Fruit fly (Drosophila melanogaster) whole organism, embryonic: ENCODE results near the gene red.
A peak's percentile ranks its signal among the peaks of the same experiment; 100 is the strongest.

Experiments used
- Bdp1 ChIP-seq: fragments of 200-800 bp; sonication (Bioruptor generic); optimal IDR thresholded peaks from 3 replicates; lab custom pipeline; 2016; ENCODE audit warnings: missing biosample characterization, missing genetic modification characterization
- CG10565 ChIP-seq: fragments of 200-800 bp; sonication (Bioruptor generic); optimal IDR thresholded peaks from 3 replicates; lab custom pipeline; 2016; ENCODE audit warnings: missing biosample characterization, mild to moderate bottlenecking, missing genetic modification characterization
- CG12299 ChIP-seq: fragments of 200-800 bp; sonication (Bioruptor generic); optimal IDR thresholded peaks from 2 replicates; lab custom pipeline; 2018; ENCODE audit warnings: missing biosample characterization, mild to moderate bottlenecking, missing genetic modification characterization
- CG13296 ChIP-seq: fragments of 200-800 bp; sonication (Bioruptor generic); optimal IDR thresholded peaks from 3 replicates; lab custom pipeline; 2018; ENCODE audit warnings: missing biosample characterization, mild to moderate bottlenecking, missing genetic modification characterization
- CG17359 ChIP-seq: fragments of 200-800 bp; sonication (Bioruptor generic); optimal IDR thresholded peaks from 3 replicates; lab custom pipeline; 2018; ENCODE audit warnings: missing biosample characterization, mild to moderate bottlenecking, missing genetic modification characterization, moderate library complexity
- CG1832 ChIP-seq: fragments of 200-800 bp; sonication (Bioruptor generic); optimal IDR thresholded peaks from 2 replicates; lab custom pipeline; 2017; ENCODE audit warnings: missing biosample characterization, mild to moderate bottlenecking, missing genetic modification characterization, inconsistent platforms
- CG18599 ChIP-seq: fragments of 200-800 bp; sonication (Bioruptor generic); optimal IDR thresholded peaks from 3 replicates; lab custom pipeline; 2017; ENCODE audit warnings: missing biosample characterization, missing genetic modification characterization, mild to moderate bottlenecking, moderate library complexity, missing genetic modification reagents
- CG3281 ChIP-seq: fragments of 200-800 bp; sonication (Bioruptor generic); optimal IDR thresholded peaks from 3 replicates; lab custom pipeline; 2017; ENCODE audit warnings: missing biosample characterization, mild to moderate bottlenecking, missing genetic modification characterization
- CG3726 ChIP-seq: fragments of 200-800 bp; sonication (Bioruptor generic); IDR thresholded peaks from 3 replicates; pipeline ENCODE4, ENCODE4 v1.3.6; 2022; ENCODE audit warnings: missing biosample characterization, missing genetic modification characterization
- CG4328 ChIP-seq: fragments of 200-800 bp; sonication (Bioruptor generic); optimal IDR thresholded peaks from 3 replicates; lab custom pipeline; 2017; ENCODE audit warnings: missing biosample characterization, missing genetic modification reagents, missing genetic modification characterization
- CG4360 ChIP-seq: fragments of 200-800 bp; sonication (Bioruptor generic); IDR thresholded peaks from 2 replicates; pipeline ENCODE4 v1.3.6; 2022; ENCODE audit warnings: missing biosample characterization, missing genetic modification characterization
- CG4404 ChIP-seq: fragments of 200-800 bp; sonication (Bioruptor generic); IDR thresholded peaks from 2 replicates; pipeline ENCODE4 v1.3.6; 2022; ENCODE audit warnings: missing biosample characterization, missing genetic modification characterization
- CG6689 ChIP-seq: fragments of 200-800 bp; sonication (Bioruptor generic); IDR thresholded peaks from 2 replicates; pipeline ENCODE4 v1.3.6; 2022; ENCODE audit warnings: missing biosample characterization, missing genetic modification characterization
- CG6765 ChIP-seq: fragments of 200-800 bp; sonication (Bioruptor generic); optimal IDR thresholded peaks from 3 replicates; lab custom pipeline; 2017; ENCODE audit warnings: missing biosample characterization, mild to moderate bottlenecking, missing genetic modification characterization
- CG7372 ChIP-seq: fragments of 200-800 bp; sonication (Bioruptor generic); IDR thresholded peaks from 2 replicates; pipeline ENCODE4 v1.3.6; 2022; ENCODE audit warnings: missing biosample characterization, missing genetic modification characterization
- CG8944 ChIP-seq: fragments of 200-800 bp; sonication (Bioruptor generic); optimal IDR thresholded peaks from 3 replicates; lab custom pipeline; 2016; ENCODE audit warnings: missing biosample characterization, missing genetic modification characterization
- D19B ChIP-seq: fragments of 200-800 bp; sonication (Bioruptor generic); optimal IDR thresholded peaks from 2 replicates; lab custom pipeline; 2017; ENCODE audit warnings: missing biosample characterization, mild to moderate bottlenecking, missing genetic modification characterization
- Dbx ChIP-seq: fragments of 200-800 bp; sonication (Bioruptor generic); IDR thresholded peaks from 3 replicates; pipeline ENCODE4 v1.3.6; 2022; ENCODE audit warnings: missing biosample characterization, missing genetic modification characterization
- Dek ChIP-seq: fragments of 200-800 bp; sonication (Bioruptor generic); optimal IDR thresholded peaks from 3 replicates; lab custom pipeline; 2019; ENCODE audit warnings: missing biosample characterization, mild to moderate bottlenecking, missing genetic modification characterization, moderate library complexity
- Dll ChIP-seq: fragments of 200-800 bp; sonication (Bioruptor generic); IDR thresholded peaks from 4 replicates; pipeline ENCODE4 v1.3.6; 2022; ENCODE audit warnings: missing biosample characterization, missing genetic modification characterization; ENCODE audit not compliant: partially characterized antibody
- Dref ChIP-seq: fragments of 200-800 bp; sonication (Bioruptor generic); IDR thresholded peaks from 2 replicates; pipeline ENCODE4 v1.3.6; 2022; ENCODE audit warnings: missing biosample characterization, missing genetic modification characterization
- Ets65A ChIP-seq: fragments of 200-800 bp; sonication (Bioruptor generic); peaks from one replicate; lab custom pipeline; 2016; ENCODE audit warnings: missing biosample characterization, missing genetic modification characterization
- Fer1 ChIP-seq: fragments of 200-800 bp; sonication (Bioruptor generic); optimal IDR thresholded peaks from 2 replicates; lab custom pipeline; 2017; ENCODE audit warnings: missing biosample characterization, mild to moderate bottlenecking, missing genetic modification characterization
- Gsc ChIP-seq: fragments of 200-800 bp; sonication (Bioruptor generic); IDR thresholded peaks from 2 replicates; pipeline ENCODE4 v1.3.6; 2022; ENCODE audit warnings: missing biosample characterization, missing genetic modification characterization
- Gug ChIP-seq: fragments of 200-800 bp; sonication (Bioruptor generic); IDR thresholded peaks from 4 replicates; pipeline ENCODE4 v1.3.6; 2022; ENCODE audit warnings: missing biosample characterization, missing genetic modification characterization
- HLHmδ ChIP-seq: fragments of 200-800 bp; sonication (Bioruptor generic); optimal IDR thresholded peaks from 2 replicates; lab custom pipeline; 2018; ENCODE audit warnings: missing biosample characterization, mild to moderate bottlenecking, missing genetic modification characterization, moderate library complexity
- HmgD ChIP-seq: fragments of 200-800 bp; sonication (Bioruptor generic); optimal IDR thresholded peaks from 3 replicates; lab custom pipeline; 2016; ENCODE audit warnings: missing biosample characterization, missing genetic modification characterization
- Max ChIP-seq: fragments of 200-800 bp; sonication (Bioruptor generic); optimal IDR thresholded peaks from 2 replicates; lab custom pipeline; 2016; ENCODE audit warnings: missing biosample characterization, mild to moderate bottlenecking, missing genetic modification characterization
- Med ChIP-seq: fragments of 200-800 bp; sonication (Bioruptor generic); peaks from one replicate; lab custom pipeline; 2016; ENCODE audit warnings: missing biosample characterization, missing genetic modification characterization, mild to moderate bottlenecking, inconsistent platforms, moderate library complexity
- Myb ChIP-seq: fragments of 200-800 bp; sonication (Bioruptor generic); optimal IDR thresholded peaks from 2 replicates; lab custom pipeline; 2016; ENCODE audit warnings: missing biosample characterization, missing genetic modification characterization
- Sry-β ChIP-seq: fragments of 200-800 bp; sonication (Bioruptor generic); optimal IDR thresholded peaks from 2 replicates; lab custom pipeline; 2018; ENCODE audit warnings: missing biosample characterization, mild to moderate bottlenecking, missing genetic modification characterization, moderate library complexity
- bsh ChIP-seq, 2 experiments: fragments of 200-800 bp; sonication (Bioruptor generic); optimal IDR thresholded peaks; 2 replicates each; lab custom pipeline; 2017 to 2018; ENCODE audit warnings: mild to moderate bottlenecking in 2 of 2, missing biosample characterization in 2 of 2, missing genetic modification characterization in 2 of 2, moderate library complexity in 1 of 2
- cg ChIP-seq: fragments of 200-800 bp; sonication (Bioruptor generic); optimal IDR thresholded peaks from 3 replicates; lab custom pipeline; 2019; ENCODE audit warnings: missing biosample characterization, mild to moderate bottlenecking, missing genetic modification characterization, moderate library complexity
- chn ChIP-seq: fragments of 200-800 bp; sonication (Bioruptor generic); optimal IDR thresholded peaks from 2 replicates; lab custom pipeline; 2016; ENCODE audit warnings: missing biosample characterization, missing genetic modification characterization
- cwo ChIP-seq: fragments of 200-800 bp; sonication (Bioruptor generic); optimal IDR thresholded peaks from 3 replicates; lab custom pipeline; 2017; ENCODE audit warnings: missing biosample characterization, missing genetic modification characterization, mild to moderate bottlenecking, moderate library complexity, missing genetic modification reagents
- dmrt11E ChIP-seq: fragments of 200-800 bp; sonication (Bioruptor generic); optimal IDR thresholded peaks from 3 replicates; lab custom pipeline; 2018; ENCODE audit warnings: missing biosample characterization, mild to moderate bottlenecking, missing genetic modification characterization, moderate library complexity
- dmrt99B ChIP-seq: fragments of 200-800 bp; sonication (Bioruptor generic); optimal IDR thresholded peaks from 2 replicates; lab custom pipeline; 2018; ENCODE audit warnings: missing biosample characterization, mild to moderate bottlenecking, missing genetic modification characterization, moderate library complexity
- fd102C ChIP-seq: fragments of 200-800 bp; sonication (Bioruptor generic); optimal IDR thresholded peaks from 2 replicates; lab custom pipeline; 2018; ENCODE audit warnings: missing biosample characterization, mild to moderate bottlenecking, missing genetic modification characterization, moderate library complexity
- gem ChIP-seq: fragments of 200-800 bp; sonication (Bioruptor generic); optimal IDR thresholded peaks from 2 replicates; lab custom pipeline; 2019; ENCODE audit warnings: missing biosample characterization, mild to moderate bottlenecking, missing genetic modification characterization, moderate library complexity
- gsb-n ChIP-seq: fragments of 200-800 bp; sonication (Bioruptor generic); optimal IDR thresholded peaks from 3 replicates; lab custom pipeline; 2018; ENCODE audit warnings: missing biosample characterization, mild to moderate bottlenecking, missing genetic modification characterization
- gt ChIP-seq: fragments of 200-800 bp; sonication (Bioruptor generic); IDR thresholded peaks from 2 replicates; pipeline ENCODE4 v1.3.6; 2022; ENCODE audit warnings: missing biosample characterization, missing genetic modification characterization
- jumu ChIP-seq: fragments of 200-800 bp; sonication (Bioruptor generic); optimal IDR thresholded peaks from 3 replicates; lab custom pipeline; 2016; ENCODE audit warnings: missing biosample characterization, missing genetic modification characterization
- nom ChIP-seq: fragments of 200-800 bp; sonication (Bioruptor generic); optimal IDR thresholded peaks from 2 replicates; lab custom pipeline; 2017; ENCODE audit warnings: missing biosample characterization, missing genetic modification characterization, mild to moderate bottlenecking, moderate library complexity, missing genetic modification reagents
- pros ChIP-seq: fragments of 200-800 bp; sonication (Bioruptor generic); optimal IDR thresholded peaks from 3 replicates; lab custom pipeline; 2019; ENCODE audit warnings: missing biosample characterization, mild to moderate bottlenecking, missing genetic modification characterization, moderate library complexity
- sens ChIP-seq: fragments of 200-800 bp; sonication (Bioruptor generic); peaks from one replicate; lab custom pipeline; 2016; ENCODE audit warnings: missing biosample characterization, missing genetic modification characterization
- sim ChIP-seq: fragments of 200-800 bp; sonication (Bioruptor generic); IDR thresholded peaks from 2 replicates; pipeline ENCODE4 v1.3.6; 2022; ENCODE audit warnings: missing biosample characterization, missing genetic modification characterization
- z ChIP-seq: fragments of 200-800 bp; sonication (Bioruptor generic); IDR thresholded peaks from 3 replicates; pipeline ENCODE4 v1.3.6; 2022; ENCODE audit warnings: missing biosample characterization, missing genetic modification characterization
- zf30C ChIP-seq: fragments of 200-800 bp; sonication (Bioruptor generic); optimal IDR thresholded peaks from 3 replicates; lab custom pipeline; 2018; ENCODE audit warnings: missing biosample characterization, mild to moderate bottlenecking, missing genetic modification characterization
- zfh1 ChIP-seq: fragments of 200-800 bp; sonication (Bioruptor generic); IDR thresholded peaks from 3 replicates; pipeline ENCODE4 v1.3.6; 2022; ENCODE audit warnings: missing biosample characterization, missing genetic modification characterization

red gene

DNA sequence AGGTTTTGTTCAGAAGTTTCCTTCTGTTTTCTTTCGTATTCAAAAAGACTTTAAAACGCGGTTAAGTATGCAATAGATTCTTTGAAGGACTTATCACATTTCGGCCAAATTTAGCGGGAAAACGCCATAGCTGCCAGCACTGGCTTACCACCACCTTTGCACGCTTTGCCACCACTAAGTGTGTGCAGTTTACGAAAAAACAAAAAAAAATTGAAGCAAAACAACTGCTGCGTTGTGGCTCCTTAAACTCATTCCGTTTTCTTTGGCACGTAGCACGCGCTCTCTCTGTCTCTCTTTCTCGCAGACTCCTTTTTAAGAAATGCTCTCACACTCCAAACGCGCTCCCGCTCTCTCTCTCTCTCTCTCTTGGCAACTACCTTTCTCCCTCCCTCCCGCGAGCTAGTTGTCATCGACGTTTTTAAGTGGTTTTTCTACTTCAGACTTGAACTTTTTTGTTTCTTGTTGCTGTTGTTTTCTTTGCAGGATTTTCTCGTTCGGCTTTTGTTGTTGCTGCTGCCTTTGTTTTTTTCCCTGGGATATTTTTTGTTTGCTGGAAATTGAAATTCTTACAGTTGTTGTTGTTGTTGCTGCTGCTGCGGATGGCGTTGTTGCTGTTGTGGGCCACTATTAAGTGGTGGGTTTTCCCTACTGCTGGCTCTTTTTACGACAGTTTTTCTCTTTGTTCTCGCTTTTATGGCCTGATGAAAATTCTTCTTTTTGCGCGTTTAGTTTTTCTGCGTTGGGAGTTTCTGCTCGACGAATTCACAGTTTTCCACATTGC is 10.2 kb upstream of the red start (continued):
- TF ChIP-seq D19B (GFP tag; lab: Kevin White, UChicago) (no peak), sens (peak; percentile 54), jumu (GFP tag; lab: Kevin White, UChicago) (peak; percentile 12), Dll (0 out of 4 replicates have a peak, but pooled peaks have one; percentile 39), HmgD (GFP tag; lab: Kevin White, UChicago) (peak; percentile 44), CG17359 (tag; lab: Kevin White, UChicago) (no peak), sim (GFP tag; lab: Robert Waterston, UW) (no peak; the same call in 1 of the 2 replicates), zfh1 (no peak), nom (peak; percentile 95), Myb (GFP tag; lab: Kevin White, UChicago) (no peak), CG4360 (GFP tag; lab: Robert Waterston, UW) (peak; percentile 98), cwo (GFP tag; lab: Kevin White, UChicago) (no peak), Dbx (GFP tag; lab: Robert Waterston, UW) (0 out of 3 replicates have a peak, but pooled peaks have one; percentile 18), CG6765 (no peak), CG4328 (GFP tag; lab: Kevin White, UChicago) (no peak), CG1832 (peak; percentile 86), Med (GFP tag; lab: Kevin White, UChicago) (peak; percentile 74), zf30C (GFP tag; lab: Kevin White, UChicago) (no peak), Sry-β (peak; percentile 96), CG13296 (no peak), CG10565 (no peak), bsh (GFP tag; optimal IDR thresholded peaks at IDR 0.05; lab: Kevin White, UChicago) (peak in 1 of 2 experiments; percentile 70), Ets65A (GFP tag; lab: Kevin White, UChicago) (peak; percentile 46), cg (GFP tag; lab: Kevin White, UChicago) (peak; percentile 34), CG8944 (no peak), z (GFP tag; lab: Robert Waterston, UW) (peak; percentile 79; the same call in 2 of the 3 replicates), gt (GFP tag; lab: Robert Waterston, UW) (no peak), HLHmδ (GFP tag; lab: Kevin White, UChicago) (peak; percentile 8), gem (tag; lab: Kevin White, UChicago) (peak; percentile 38), pros (peak; percentile 100), CG6689 (GFP tag; lab: Robert Waterston, UW) (peak; percentile 25), CG4404 (0 out of 2 replicates have a peak, but pooled peaks have one; percentile 10), dmrt11E (peak; percentile 12), Dek (tag; lab: Kevin White, UChicago) (no peak)

DNA sequence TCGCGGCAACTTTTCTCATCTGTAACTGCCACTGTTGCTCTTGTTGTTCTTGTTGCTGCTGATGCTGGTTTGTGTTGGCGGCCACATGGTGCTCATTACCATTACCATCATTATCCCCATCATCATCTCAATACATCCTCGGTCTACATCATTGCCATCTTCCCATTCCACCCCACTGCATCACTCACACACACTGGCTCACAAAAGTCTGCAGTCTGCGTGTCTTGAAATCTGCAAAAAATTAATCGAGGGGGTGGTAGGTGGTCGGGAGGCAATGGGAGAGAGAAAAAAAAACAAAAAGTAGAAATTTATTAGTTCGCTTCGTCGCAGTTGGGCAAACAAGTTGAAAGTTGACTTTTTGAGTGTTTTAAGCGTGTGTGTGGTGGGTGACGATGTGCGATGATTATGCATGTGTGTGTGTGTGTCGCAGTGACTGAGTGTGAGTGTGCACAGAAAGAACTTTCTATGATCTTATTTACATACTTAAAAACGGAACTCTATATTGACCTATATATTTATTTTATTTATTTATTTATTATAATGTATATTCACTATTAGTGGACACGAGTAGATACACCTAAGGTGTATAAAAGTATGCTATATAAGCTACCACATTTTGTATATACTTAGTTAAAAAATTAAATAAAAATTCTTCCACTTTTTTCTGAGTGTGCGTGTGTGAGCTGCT is 9.4 kb upstream of the red start:
- TF ChIP-seq gsb-n (tag; lab: Kevin White, UChicago) = peak; percentile 22
- TF ChIP-seq CG3726 (GFP tag; lab: Robert Waterston, UW) = no peak
- peak; percentile 50 for TF ChIP-seq CG3281
- TF ChIP-seq gem (tag; lab: Kevin White, UChicago) = peak; percentile 66
- TF ChIP-seq Gsc (GFP tag; lab: Robert Waterston, UW) = no peak
- TF ChIP-seq Fer1 = peak; percentile 42
- TF ChIP-seq dmrt99B = peak; percentile 57
- TF ChIP-seq CG18599 (GFP tag; lab: Kevin White, UChicago) = peak; percentile 71
- TF ChIP-seq Bdp1 (GFP tag; lab: Kevin White, UChicago) = no peak
- no peak for TF ChIP-seq Dref (GFP tag; lab: Robert Waterston, UW)
- TF ChIP-seq fd102C (GFP tag; lab: Kevin White, UChicago) = no peak
- peak; percentile 19 for TF ChIP-seq CG12299
- TF ChIP-seq Max = peak; percentile 11
- no peak for TF ChIP-seq chn (GFP tag; lab: Kevin White, UChicago)
- no peak for TF ChIP-seq Gug
- TF ChIP-seq cg (GFP tag; lab: Kevin White, UChicago) = peak; percentile 57
- TF ChIP-seq CG7372 (GFP tag; lab: Robert Waterston, UW) = no peak
